Worm (Caenorhabditis elegans) whole organism, late embryonic: ENCODE measurements around the gene K09F6.11.

Experiments
- K02D7.2 ChIP-seq: sonication (generic microtip); optimal IDR thresholded peaks from 2 replicates; lab custom pipeline; 2017; ENCODE audit warnings: mild to moderate bottlenecking, missing genetic modification characterization, missing compliant biosample characterization
- T23F11.4 ChIP-seq: fragments of 200-800 bp; sonication (Bioruptor generic); optimal IDR thresholded peaks from 2 replicates; lab custom pipeline; 2018; ENCODE audit warnings: mild to moderate bottlenecking, missing genetic modification characterization, missing compliant biosample characterization
- dve-1 ChIP-seq: sonication (generic microtip); optimal IDR thresholded peaks from 2 replicates; lab custom pipeline; 2017; ENCODE audit warnings: antibody characterized with exemption, mild to moderate bottlenecking, missing genetic modification characterization, missing compliant biosample characterization
- fkh-10 ChIP-seq: fragments of 150-350 bp; optimal IDR thresholded peaks from 2 replicates; lab custom pipeline; 2014; ENCODE audit warnings: missing biosample characterization, missing genetic modification reagents, missing genetic modification characterization
- hlh-6 ChIP-seq: sonication (generic microtip); optimal IDR thresholded peaks from 2 replicates; lab custom pipeline; 2016; ENCODE audit warnings: missing genotype, missing genetic modification characterization, missing compliant biosample characterization
- hlh-8 ChIP-seq: sonication (generic microtip); optimal IDR thresholded peaks from 2 replicates; lab custom pipeline; 2016; ENCODE audit warnings: missing genotype, missing genetic modification characterization, missing compliant biosample characterization

ce11 chrII:2289441-2289840 lies 9.5 kb downstream of the K09F6.11 start:
- TF ChIP-seq dve-1 (tag; lab: Kevin White, UChicago) (no peak), hlh-8 (tag; lab: Kevin White, UChicago) (no peak), K02D7.2 (tag; lab: Kevin White, UChicago) (no peak), fkh-10 (no peak), T23F11.4 (GFP tag; lab: Kevin White, UChicago) (no peak), hlh-6 (tag; lab: Kevin White, UChicago) (no peak)
